Fruit fly (Drosophila melanogaster) whole organism, embryonic: ENCODE measurements around the gene Tsp33B.

Experiments
- Antp ChIP-seq: fragments of 200-800 bp; sonication (Bioruptor generic); optimal IDR thresholded peaks from 3 replicates; lab custom pipeline; 2016; ENCODE audit warnings: missing biosample characterization, missing genetic modification characterization
- Atf-2 ChIP-seq: fragments of 200-800 bp; sonication (Bioruptor generic); optimal IDR thresholded peaks from 2 replicates; lab custom pipeline; 2016; ENCODE audit warnings: missing biosample characterization, missing genetic modification characterization
- CG11398 ChIP-seq: fragments of 200-800 bp; sonication (Bioruptor generic); optimal IDR thresholded peaks from 2 replicates; lab custom pipeline; 2016; ENCODE audit warnings: missing biosample characterization, missing genetic modification characterization
- CG12155 ChIP-seq: fragments of 200-800 bp; sonication (Bioruptor generic); optimal IDR thresholded peaks from 3 replicates; lab custom pipeline; 2016; ENCODE audit warnings: missing biosample characterization, missing genetic modification characterization
- CG14965 ChIP-seq: fragments of 200-800 bp; sonication (Bioruptor generic); optimal IDR thresholded peaks from 2 replicates; lab custom pipeline; 2016; ENCODE audit warnings: missing biosample characterization, missing genetic modification characterization, borderline replicate concordance
- CG15601 ChIP-seq: fragments of 200-800 bp; sonication (Bioruptor generic); optimal IDR thresholded peaks from 3 replicates; lab custom pipeline; 2019; ENCODE audit warnings: missing biosample characterization, mild to moderate bottlenecking, missing genetic modification characterization, moderate library complexity
- CG18011 ChIP-seq: fragments of 200-800 bp; sonication (Bioruptor generic); optimal IDR thresholded peaks from 2 replicates; lab custom pipeline; 2017; ENCODE audit warnings: missing biosample characterization, missing genetic modification characterization, mild to moderate bottlenecking, moderate library complexity, missing genotype
- CG18619 ChIP-seq: fragments of 200-800 bp; sonication (Bioruptor generic); optimal IDR thresholded peaks from 3 replicates; lab custom pipeline; 2017; ENCODE audit warnings: missing biosample characterization, mild to moderate bottlenecking, missing genetic modification characterization
- CG18764 ChIP-seq: fragments of 200-800 bp; sonication (Bioruptor generic); optimal IDR thresholded peaks from 3 replicates; lab custom pipeline; 2016; ENCODE audit warnings: missing biosample characterization, missing genetic modification characterization
- CG2116 ChIP-seq: fragments of 200-800 bp; sonication (Bioruptor generic); optimal IDR thresholded peaks from 3 replicates; lab custom pipeline; 2018; ENCODE audit warnings: missing biosample characterization, mild to moderate bottlenecking, missing genetic modification characterization
- CG30403 ChIP-seq: fragments of 200-800 bp; sonication (Bioruptor generic); optimal IDR thresholded peaks from 3 replicates; lab custom pipeline; 2016; ENCODE audit warnings: missing biosample characterization, missing genetic modification characterization
- CG30431 ChIP-seq: fragments of 200-800 bp; sonication (Bioruptor generic); optimal IDR thresholded peaks from 2 replicates; lab custom pipeline; 2017; ENCODE audit warnings: missing biosample characterization, missing genetic modification characterization
- CG33213 ChIP-seq: fragments of 200-800 bp; sonication (Bioruptor generic); optimal IDR thresholded peaks from 3 replicates; lab custom pipeline; 2016; ENCODE audit warnings: missing biosample characterization, missing genetic modification characterization
- CG3847 ChIP-seq: fragments of 200-800 bp; sonication (Bioruptor generic); IDR thresholded peaks from 2 replicates; pipeline ENCODE4 v1.3.6; 2022; ENCODE audit warnings: missing biosample characterization, missing genetic modification characterization
- CG4820 ChIP-seq: fragments of 200-800 bp; sonication (Bioruptor generic); optimal IDR thresholded peaks from 3 replicates; lab custom pipeline; 2016; ENCODE audit warnings: missing biosample characterization, missing genetic modification characterization
- CG6254 ChIP-seq: fragments of 200-800 bp; sonication (Bioruptor generic); optimal IDR thresholded peaks from 3 replicates; lab custom pipeline; 2017; ENCODE audit warnings: mild to moderate bottlenecking, missing biosample characterization, missing genetic modification reagents, missing genetic modification characterization
- CG7839 ChIP-seq: fragments of 200-800 bp; sonication (Bioruptor generic); optimal IDR thresholded peaks from 3 replicates; lab custom pipeline; 2018; ENCODE audit warnings: missing biosample characterization, mild to moderate bottlenecking, missing genetic modification characterization, moderate library complexity
- CG8089 ChIP-seq: fragments of 200-800 bp; sonication (Bioruptor generic); optimal IDR thresholded peaks from 3 replicates; lab custom pipeline; 2016; ENCODE audit warnings: missing biosample characterization, missing genetic modification characterization
- CG8359 ChIP-seq: fragments of 200-800 bp; sonication (Bioruptor generic); optimal IDR thresholded peaks from 2 replicates; lab custom pipeline; 2017; ENCODE audit warnings: missing biosample characterization, mild to moderate bottlenecking, missing genetic modification characterization, borderline replicate concordance
- CG8388 ChIP-seq: fragments of 200-800 bp; sonication (Bioruptor generic); optimal IDR thresholded peaks from 2 replicates; lab custom pipeline; 2019; ENCODE audit warnings: missing biosample characterization, mild to moderate bottlenecking, missing genetic modification characterization, moderate library complexity
- CG9215 ChIP-seq: fragments of 200-800 bp; sonication (Bioruptor generic); IDR thresholded peaks from 2 replicates; pipeline ENCODE4 v1.3.6; 2022; ENCODE audit warnings: missing biosample characterization, missing genetic modification characterization
- CG9727 ChIP-seq: fragments of 200-800 bp; sonication (Bioruptor generic); optimal IDR thresholded peaks from 3 replicates; lab custom pipeline; 2017; ENCODE audit warnings: missing biosample characterization, mild to moderate bottlenecking, missing genetic modification characterization
- CG9797 ChIP-seq: fragments of 200-800 bp; sonication (Bioruptor generic); optimal IDR thresholded peaks from 3 replicates; lab custom pipeline; 2018; ENCODE audit warnings: missing biosample characterization, mild to moderate bottlenecking, missing genetic modification characterization
- CG9817 ChIP-seq: fragments of 200-800 bp; sonication (Bioruptor generic); optimal IDR thresholded peaks from 2 replicates; lab custom pipeline; 2018; ENCODE audit warnings: missing biosample characterization, mild to moderate bottlenecking, missing genetic modification characterization, moderate library complexity
- CG9876 ChIP-seq: fragments of 200-800 bp; sonication (Bioruptor generic); optimal IDR thresholded peaks from 2 replicates; lab custom pipeline; 2016; ENCODE audit warnings: missing biosample characterization, missing genetic modification characterization
- Dbx ChIP-seq: fragments of 200-800 bp; sonication (Bioruptor generic); IDR thresholded peaks from 3 replicates; pipeline ENCODE4 v1.3.6; 2022; ENCODE audit warnings: missing biosample characterization, missing genetic modification characterization
- Deaf1 ChIP-seq: fragments of 200-800 bp; optimal IDR thresholded peaks from 3 replicates; lab custom pipeline; 2019; ENCODE audit warnings: missing biosample characterization, mild to moderate bottlenecking, missing genetic modification characterization, moderate library complexity
- Hand ChIP-seq: fragments of 200-800 bp; sonication (Bioruptor generic); optimal IDR thresholded peaks from 2 replicates; lab custom pipeline; 2017; ENCODE audit warnings: mild to moderate bottlenecking, missing biosample characterization, missing genetic modification reagents, missing genetic modification characterization
- Mrtf ChIP-seq: fragments of 200-800 bp; sonication (Bioruptor generic); IDR thresholded peaks from 3 replicates; pipeline ENCODE4 v1.3.6; 2022; ENCODE audit warnings: missing biosample characterization, missing genetic modification characterization
- Myb ChIP-seq: fragments of 200-800 bp; sonication (Bioruptor generic); optimal IDR thresholded peaks from 2 replicates; lab custom pipeline; 2016; ENCODE audit warnings: missing biosample characterization, missing genetic modification characterization
- NfI ChIP-seq: fragments of 200-800 bp; sonication (Bioruptor generic); optimal IDR thresholded peaks from 3 replicates; lab custom pipeline; 2018; ENCODE audit warnings: missing biosample characterization, mild to moderate bottlenecking, missing genetic modification characterization, moderate library complexity
- Taf1 ChIP-seq: fragments of 200-800 bp; sonication (Bioruptor generic); IDR thresholded peaks from 2 replicates; pipeline ENCODE4 v1.3.6; 2022; ENCODE audit warnings: missing biosample characterization, missing genetic modification characterization
- al ChIP-seq: fragments of 200-800 bp; sonication (Bioruptor generic); IDR thresholded peaks from 2 replicates; pipeline ENCODE4 v1.3.6; 2022; ENCODE audit warnings: missing biosample characterization, missing genetic modification characterization
- ara ChIP-seq: fragments of 200-800 bp; sonication (Bioruptor generic); IDR thresholded peaks from 2 replicates; pipeline ENCODE4 v1.3.6; 2022; ENCODE audit warnings: missing biosample characterization, missing genetic modification characterization
- bowl ChIP-seq: fragments of 200-800 bp; sonication (Bioruptor generic); IDR thresholded peaks from 2 replicates; pipeline ENCODE4 v1.3.6; 2022; ENCODE audit warnings: missing biosample characterization, missing genetic modification characterization
- crc ChIP-seq: fragments of 200-800 bp; sonication (Bioruptor generic); optimal IDR thresholded peaks from 2 replicates; lab custom pipeline; 2016; ENCODE audit warnings: missing biosample characterization, missing genetic modification characterization
- croc ChIP-seq: fragments of 200-800 bp; sonication (Bioruptor generic); conservative IDR thresholded peaks from 3 replicates; pipeline ENCODE4 v1.3.6; 2022; ENCODE audit warnings: missing biosample characterization, missing genetic modification characterization
- dan ChIP-seq: fragments of 200-800 bp; sonication (Bioruptor generic); IDR thresholded peaks from 2 replicates; pipeline ENCODE4 v1.3.6; 2022; ENCODE audit warnings: missing biosample characterization, missing genetic modification characterization
- dm ChIP-seq: fragments of 200-800 bp; sonication (Bioruptor generic); optimal IDR thresholded peaks from 3 replicates; lab custom pipeline; 2016; ENCODE audit warnings: missing biosample characterization, missing genetic modification characterization
- dpn ChIP-seq, 2 experiments: fragments of 200-800 bp; sonication (Bioruptor generic); optimal IDR thresholded peaks; 3 replicates each; lab custom pipeline; 2016; ENCODE audit warnings: missing biosample characterization in 2 of 2, missing genetic modification characterization in 2 of 2
- ems ChIP-seq: fragments of 200-800 bp; sonication (Bioruptor generic); optimal IDR thresholded peaks from 3 replicates; lab custom pipeline; 2016; ENCODE audit warnings: missing biosample characterization, missing genetic modification characterization
- eyg ChIP-seq: fragments of 200-800 bp; sonication (Bioruptor generic); optimal IDR thresholded peaks from 3 replicates; lab custom pipeline; 2016; ENCODE audit warnings: missing biosample characterization, missing genetic modification characterization
- fru ChIP-seq: fragments of >200 bp; optimal IDR thresholded peaks from 2 replicates; lab custom pipeline; 2017
- her ChIP-seq: fragments of 200-800 bp; sonication (Bioruptor generic); optimal IDR thresholded peaks from 2 replicates; lab custom pipeline; 2016; ENCODE audit warnings: missing biosample characterization, missing genetic modification characterization
- insv ChIP-seq, 2 experiments: fragments of 200-800 bp; sonication (Bioruptor generic); optimal IDR thresholded peaks; 3 replicates each; lab custom pipeline; 2016 to 2018; ENCODE audit warnings: missing biosample characterization in 2 of 2, missing genetic modification characterization in 2 of 2
- oc ChIP-seq: fragments of 200-800 bp; sonication (Bioruptor generic); optimal IDR thresholded peaks from 2 replicates; lab custom pipeline; 2018; ENCODE audit warnings: missing biosample characterization, mild to moderate bottlenecking, missing genetic modification characterization, moderate library complexity
- p53 ChIP-seq: fragments of 200-800 bp; sonication (Bioruptor generic); optimal IDR thresholded peaks from 2 replicates; lab custom pipeline; 2016; ENCODE audit warnings: missing biosample characterization, missing genetic modification characterization
- ro ChIP-seq: fragments of 200-800 bp; sonication (Bioruptor generic); IDR thresholded peaks from 2 replicates; pipeline ENCODE4 v1.3.6; 2022; ENCODE audit warnings: missing biosample characterization, missing genetic modification characterization
- schlank ChIP-seq: fragments of 200-800 bp; sonication (Bioruptor generic); optimal IDR thresholded peaks from 2 replicates; lab custom pipeline; 2018; ENCODE audit warnings: missing biosample characterization, mild to moderate bottlenecking, missing genetic modification characterization
- twi ChIP-seq: fragments of 200-800 bp; optimal IDR thresholded peaks from 2 replicates; lab custom pipeline; 2019; ENCODE audit warnings: missing biosample characterization, mild to moderate bottlenecking, missing genetic modification characterization, moderate library complexity
- tx ChIP-seq: fragments of 200-800 bp; sonication (Bioruptor generic); optimal IDR thresholded peaks from 2 replicates; lab custom pipeline; 2016; ENCODE audit warnings: missing biosample characterization, missing genetic modification characterization
- wek ChIP-seq: fragments of 200-800 bp; sonication (Bioruptor generic); optimal IDR thresholded peaks from 3 replicates; lab custom pipeline; 2018; ENCODE audit warnings: missing biosample characterization, mild to moderate bottlenecking, missing genetic modification characterization, moderate library complexity
- wor ChIP-seq: fragments of 200-800 bp; sonication (Bioruptor generic); IDR thresholded peaks from 2 replicates; pipeline ENCODE4 v1.3.6; 2022; ENCODE audit warnings: missing biosample characterization, missing genetic modification characterization

Gene Tsp33B

DNA sequence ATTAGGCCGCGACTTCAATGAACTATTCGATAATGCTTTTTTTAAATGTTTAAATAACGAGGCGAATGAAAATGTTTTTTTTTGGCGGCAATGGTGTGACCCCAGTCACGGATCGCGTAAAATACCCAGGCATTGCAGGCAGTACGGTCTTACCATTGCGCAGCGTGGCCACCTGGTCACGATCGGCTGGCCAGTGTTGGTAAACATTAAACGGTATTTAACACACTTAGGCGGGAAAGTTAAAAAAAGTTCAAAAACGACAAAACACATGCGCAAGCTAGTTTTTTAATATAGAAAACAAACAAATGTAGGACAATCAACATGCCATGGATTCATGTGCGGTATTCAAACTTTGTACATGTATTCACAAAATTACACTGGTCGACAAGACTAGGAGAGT is 37.1 kb upstream of the Tsp33B start, which contains the start of gene esc:
esc (minus strand) TSS at position 129 of the 400 bp plus-strand sequence.
- peak; percentile 70 for TF ChIP-seq CG33213
- TF ChIP-seq CG14965 (GFP tag; lab: Kevin White, UChicago): no peak
- peak; percentile 94 for TF ChIP-seq CG9797 (GFP tag; lab: Kevin White, UChicago)
- peak; percentile 26 for TF ChIP-seq CG4820 (GFP tag; lab: Kevin White, UChicago)
- no peak for TF ChIP-seq Taf1 (GFP tag; lab: Robert Waterston, UW)
- TF ChIP-seq fru: no peak
- peak; percentile 43 for TF ChIP-seq her
- TF ChIP-seq CG30403 (GFP tag; lab: Kevin White, UChicago): peak; percentile 45
- TF ChIP-seq dan (GFP tag; lab: Robert Waterston, UW): no peak
- no peak for TF ChIP-seq CG7839 (tag; lab: Kevin White, UChicago)
- no peak for TF ChIP-seq ara
- TF ChIP-seq CG9817 (tag; lab: Kevin White, UChicago): peak; percentile 23
- no peak for TF ChIP-seq CG15601 (tag; lab: Kevin White, UChicago)
- peak; percentile 41 to 48 for TF ChIP-seq dpn (GFP tag; optimal IDR thresholded peaks at IDR 0.05; lab: Kevin White, UChicago)
- TF ChIP-seq Mrtf: no peak
- no peak for TF ChIP-seq CG8089 (GFP tag; lab: Kevin White, UChicago)
- peak; percentile 25 for TF ChIP-seq ems
- TF ChIP-seq CG8359: no peak
- TF ChIP-seq al (GFP tag; lab: Robert Waterston, UW): no peak; the same call in 1 of the 2 replicates
- no peak for TF ChIP-seq bowl (GFP tag; lab: Robert Waterston, UW)
- TF ChIP-seq insv (GFP tag; optimal IDR thresholded peaks at IDR 0.05; lab: Kevin White, UChicago): no peak
- TF ChIP-seq CG18619 (GFP tag; lab: Kevin White, UChicago): no peak
- TF ChIP-seq CG3847: peak; percentile 82
- no peak for TF ChIP-seq Hand (GFP tag; lab: Kevin White, UChicago)
- TF ChIP-seq croc (GFP tag; lab: Robert Waterston, UW): no peak
- TF ChIP-seq CG6254 (GFP tag; lab: Kevin White, UChicago): no peak
- TF ChIP-seq Myb: peak; percentile 76
- TF ChIP-seq CG2116: peak; percentile 46
- TF ChIP-seq CG18764: peak; percentile 2
- peak; percentile 10 for TF ChIP-seq p53 (GFP tag; lab: Kevin White, UChicago)
- TF ChIP-seq Atf-2: no peak
- TF ChIP-seq CG8388 (GFP tag; lab: Kevin White, UChicago): no peak
- TF ChIP-seq schlank: no peak
- no peak for TF ChIP-seq CG9215 (GFP tag; lab: Robert Waterston, UW)
- TF ChIP-seq CG18011: peak; percentile 41
- no peak for TF ChIP-seq wor (GFP tag; lab: Robert Waterston, UW)
- no peak for TF ChIP-seq ro
- TF ChIP-seq wek (GFP tag; lab: Kevin White, UChicago): no peak
- peak; percentile 30 for TF ChIP-seq Antp (GFP tag; lab: Kevin White, UChicago)
- no peak for TF ChIP-seq twi (tag; lab: Kevin White, UChicago)
- no peak for TF ChIP-seq oc
- TF ChIP-seq eyg (GFP tag; lab: Kevin White, UChicago): no peak
- TF ChIP-seq CG9876 (GFP tag; lab: Kevin White, UChicago): peak; percentile 22
- no peak for TF ChIP-seq Deaf1 (tag; lab: Kevin White, UChicago)
- TF ChIP-seq dm (GFP tag; lab: Kevin White, UChicago): peak; percentile 26
- peak; percentile 29 for TF ChIP-seq tx (GFP tag; lab: Kevin White, UChicago)
- no peak for TF ChIP-seq crc
- TF ChIP-seq NfI (GFP tag; lab: Kevin White, UChicago): no peak
- no peak for TF ChIP-seq CG30431 (GFP tag; lab: Kevin White, UChicago)
- TF ChIP-seq Dbx (GFP tag; lab: Robert Waterston, UW): no peak; the same call in 2 of the 3 replicates
- TF ChIP-seq CG12155 (GFP tag; lab: Kevin White, UChicago): peak; percentile 41
- no peak for TF ChIP-seq CG11398 (GFP tag; lab: Kevin White, UChicago)
- TF ChIP-seq CG9727 (GFP tag; lab: Kevin White, UChicago): no peak
